Fruit fly (Drosophila melanogaster) whole organism, embryonic: ENCODE results near the gene Leash.

ENCODE experiments used
- Ada2b ChIP-seq: fragments of 200-800 bp; sonication (Bioruptor generic); IDR thresholded peaks from 2 replicates; pipeline ENCODE4 v1.3.6; 2022; ENCODE audit warnings: missing biosample characterization, missing genetic modification characterization
- CG10267 ChIP-seq: fragments of 200-800 bp; sonication (Bioruptor generic); optimal IDR thresholded peaks from 2 replicates; lab custom pipeline; 2018; ENCODE audit warnings: missing biosample characterization, mild to moderate bottlenecking, missing genetic modification characterization, moderate library complexity
- CG11247 ChIP-seq: fragments of 200-800 bp; sonication (Bioruptor generic); IDR thresholded peaks from 2 replicates; pipeline ENCODE4 v1.3.6; 2022; ENCODE audit warnings: missing biosample characterization, missing genetic modification characterization
- CG11560 ChIP-seq: fragments of 200-800 bp; sonication (Bioruptor generic); IDR thresholded peaks from 3 replicates; pipeline ENCODE4 v1.3.6; 2022; ENCODE audit warnings: missing biosample characterization, missing genetic modification characterization
- CG12769 ChIP-seq: fragments of 200-800 bp; sonication (Bioruptor generic); optimal IDR thresholded peaks from 2 replicates; lab custom pipeline; 2019; ENCODE audit warnings: missing biosample characterization, mild to moderate bottlenecking, missing genetic modification characterization, moderate library complexity
- CG1603 ChIP-seq: fragments of 200-800 bp; sonication (Bioruptor generic); optimal IDR thresholded peaks from 2 replicates; lab custom pipeline; 2019; ENCODE audit warnings: missing biosample characterization, mild to moderate bottlenecking, missing genetic modification characterization, moderate library complexity
- CG16779 ChIP-seq: fragments of 200-800 bp; sonication (Bioruptor generic); IDR thresholded peaks from 2 replicates; pipeline ENCODE4 v1.3.6; 2022; ENCODE audit warnings: missing biosample characterization, missing genetic modification characterization
- CG1792 ChIP-seq: fragments of 200-800 bp; sonication (Bioruptor generic); optimal IDR thresholded peaks from 2 replicates; lab custom pipeline; 2016; ENCODE audit warnings: missing biosample characterization, missing genetic modification characterization
- CG31224 ChIP-seq: fragments of 200-800 bp; sonication (Bioruptor generic); IDR thresholded peaks from 2 replicates; pipeline ENCODE4 v1.3.6; 2022; ENCODE audit warnings: missing biosample characterization, missing genetic modification characterization
- CG31441 ChIP-seq: fragments of 200-800 bp; sonication (Bioruptor generic); IDR thresholded peaks from 2 replicates; pipeline ENCODE4 v1.3.6; 2022; ENCODE audit warnings: missing biosample characterization, missing genetic modification characterization
- CG32767 ChIP-seq: fragments of 200-800 bp; sonication (Bioruptor generic); IDR thresholded peaks from 2 replicates; pipeline ENCODE4 v1.3.6; 2022; ENCODE audit warnings: missing biosample characterization, missing genetic modification characterization
- CG4404 ChIP-seq: fragments of 200-800 bp; sonication (Bioruptor generic); IDR thresholded peaks from 2 replicates; pipeline ENCODE4 v1.3.6; 2022; ENCODE audit warnings: missing biosample characterization, missing genetic modification characterization
- CG4854 ChIP-seq: fragments of 200-800 bp; sonication (Bioruptor generic); optimal IDR thresholded peaks from 2 replicates; lab custom pipeline; 2016; ENCODE audit warnings: missing biosample characterization, missing genetic modification characterization, inconsistent platforms
- CG7556 ChIP-seq: fragments of 200-800 bp; sonication (Bioruptor generic); optimal IDR thresholded peaks from 2 replicates; lab custom pipeline; 2017; ENCODE audit warnings: missing biosample characterization, mild to moderate bottlenecking, missing genetic modification characterization
- CG7963 ChIP-seq: fragments of 200-800 bp; sonication (Bioruptor generic); IDR thresholded peaks from 3 replicates; pipeline ENCODE4 v1.3.6; 2022; ENCODE audit warnings: missing biosample characterization, missing genetic modification characterization; ENCODE audit not compliant: partially characterized antibody
- CG8290 ChIP-seq, 3 experiments: fragments of 200-800 bp; sonication (Bioruptor generic); optimal IDR thresholded peaks; 2 replicates each; lab custom pipeline; 2016 to 2019; ENCODE audit warnings: missing biosample characterization in 3 of 3, missing genetic modification characterization in 3 of 3, mild to moderate bottlenecking in 2 of 3, moderate library complexity in 1 of 3
- CG8478 ChIP-seq: fragments of >200 bp; optimal IDR thresholded peaks from 2 replicates; lab custom pipeline; 2018
- CG9437 ChIP-seq: fragments of 200-800 bp; sonication (Bioruptor generic); optimal IDR thresholded peaks from 2 replicates; lab custom pipeline; 2018; ENCODE audit warnings: missing biosample characterization, mild to moderate bottlenecking, missing genetic modification characterization
- CG9727 ChIP-seq: fragments of 200-800 bp; sonication (Bioruptor generic); optimal IDR thresholded peaks from 3 replicates; lab custom pipeline; 2017; ENCODE audit warnings: missing biosample characterization, mild to moderate bottlenecking, missing genetic modification characterization
- CoRest ChIP-seq: fragments of 200-800 bp; sonication (Bioruptor generic); optimal IDR thresholded peaks from 3 replicates; lab custom pipeline; 2018; ENCODE audit warnings: missing biosample characterization, mild to moderate bottlenecking, missing genetic modification characterization, moderate library complexity
- Eip74EF ChIP-seq, 2 experiments: fragments of 200-800 bp in 1 of 2; fragments of >200 bp in 1 of 2; sonication (Bioruptor generic) in 1 of 2; optimal IDR thresholded peaks; 2 replicates each; lab custom pipeline; 2017 to 2019; ENCODE audit warnings: missing biosample characterization in 2 of 2, missing genetic modification characterization in 2 of 2, mild to moderate bottlenecking in 1 of 2, moderate library complexity in 1 of 2
- Fer1 ChIP-seq: fragments of 200-800 bp; sonication (Bioruptor generic); optimal IDR thresholded peaks from 2 replicates; lab custom pipeline; 2017; ENCODE audit warnings: missing biosample characterization, mild to moderate bottlenecking, missing genetic modification characterization
- GATAe ChIP-seq: fragments of 200-800 bp; sonication (Bioruptor generic); conservative IDR thresholded peaks from 2 replicates; pipeline ENCODE4 v1.3.6; 2022; ENCODE audit warnings: missing biosample characterization, missing genetic modification characterization
- Hr78 ChIP-seq, 2 experiments: fragments of 200-800 bp in 1 of 2; fragments of >200 bp in 1 of 2; sonication (Bioruptor generic) in 1 of 2; optimal IDR thresholded peaks; 2 replicates each; lab custom pipeline; 2017 to 2019; ENCODE audit warnings: missing biosample characterization in 2 of 2, missing genetic modification characterization in 2 of 2, mild to moderate bottlenecking in 1 of 2, moderate library complexity in 1 of 2
- Jarid2 ChIP-seq: fragments of 200-800 bp; sonication (Bioruptor generic); optimal IDR thresholded peaks from 3 replicates; lab custom pipeline; 2017; ENCODE audit warnings: mild to moderate bottlenecking, missing biosample characterization, missing genetic modification reagents, missing genetic modification characterization
- Lim3 ChIP-seq: fragments of 200-800 bp; sonication (Bioruptor generic); IDR thresholded peaks from 2 replicates; pipeline ENCODE4 v1.3.6; 2022; ENCODE audit warnings: missing biosample characterization, missing genetic modification characterization
- Nf-YC ChIP-seq: fragments of 200-800 bp; optimal IDR thresholded peaks from 3 replicates; lab custom pipeline; 2019; ENCODE audit warnings: missing biosample characterization, mild to moderate bottlenecking, missing genetic modification characterization, moderate library complexity
- PHDP ChIP-seq: fragments of 200-800 bp; sonication (Bioruptor generic); optimal IDR thresholded peaks from 3 replicates; lab custom pipeline; 2018; ENCODE audit warnings: missing biosample characterization, mild to moderate bottlenecking, missing genetic modification characterization, moderate library complexity
- Ravus ChIP-seq: fragments of 200-800 bp; sonication (Bioruptor generic); IDR thresholded peaks from 2 replicates; pipeline ENCODE4 v1.3.6; 2022; ENCODE audit warnings: missing biosample characterization, missing genetic modification characterization
- Sin3A ChIP-seq: fragments of >200 bp; optimal IDR thresholded peaks from 2 replicates; lab custom pipeline; 2018
- Sry-β ChIP-seq: fragments of 200-800 bp; sonication (Bioruptor generic); optimal IDR thresholded peaks from 2 replicates; lab custom pipeline; 2018; ENCODE audit warnings: missing biosample characterization, mild to moderate bottlenecking, missing genetic modification characterization, moderate library complexity
- ap ChIP-seq: fragments of 200-800 bp; sonication (Bioruptor generic); IDR thresholded peaks from 2 replicates; pipeline ENCODE4 v1.3.6; 2022; ENCODE audit warnings: missing biosample characterization, missing genetic modification characterization
- cg ChIP-seq: fragments of 200-800 bp; sonication (Bioruptor generic); optimal IDR thresholded peaks from 3 replicates; lab custom pipeline; 2019; ENCODE audit warnings: missing biosample characterization, mild to moderate bottlenecking, missing genetic modification characterization, moderate library complexity
- da ChIP-seq: fragments of 200-800 bp; sonication (Bioruptor generic); optimal IDR thresholded peaks from 2 replicates; lab custom pipeline; 2016; ENCODE audit warnings: missing biosample characterization, missing genetic modification characterization
- ems ChIP-seq: fragments of 200-800 bp; sonication (Bioruptor generic); optimal IDR thresholded peaks from 3 replicates; lab custom pipeline; 2016; ENCODE audit warnings: missing biosample characterization, missing genetic modification characterization
- hb ChIP-seq: fragments of 200-800 bp; sonication (Bioruptor generic); IDR thresholded peaks from 3 replicates; pipeline ENCODE4 v1.3.6; 2022; ENCODE audit warnings: missing biosample characterization, missing genetic modification characterization; ENCODE audit not compliant: partially characterized antibody
- hbn ChIP-seq: fragments of 200-800 bp; sonication (Bioruptor generic); IDR thresholded peaks from 2 replicates; pipeline ENCODE4 v1.3.6; 2022; ENCODE audit warnings: missing biosample characterization, missing genetic modification characterization; ENCODE audit not compliant: partially characterized antibody
- hkb ChIP-seq, 2 experiments: fragments of 200-800 bp in 1 of 2; fragments of >200 bp in 1 of 2; sonication (Bioruptor generic) in 1 of 2; IDR thresholded peaks in 1 of 2; optimal IDR thresholded peaks in 1 of 2; 2 replicates each; pipeline versions ENCODE4 v1.3.6 to Lab custom; 2017 to 2022; ENCODE audit warnings: missing biosample characterization in 1 of 2, missing genetic modification characterization in 1 of 2
- klu ChIP-seq: fragments of 200-800 bp; sonication (Bioruptor generic); IDR thresholded peaks from 2 replicates; pipeline ENCODE4 v1.3.6; 2022; ENCODE audit warnings: missing biosample characterization, missing genetic modification characterization
- phol ChIP-seq: fragments of 200-800 bp; sonication (Bioruptor generic); optimal IDR thresholded peaks from 3 replicates; lab custom pipeline; 2018; ENCODE audit warnings: missing biosample characterization, mild to moderate bottlenecking, missing genetic modification characterization, moderate library complexity
- pum ChIP-seq: fragments of 200-800 bp; sonication (Bioruptor generic); optimal IDR thresholded peaks from 2 replicates; lab custom pipeline; 2016; ENCODE audit warnings: missing biosample characterization, missing genetic modification characterization
- sc ChIP-seq, 3 experiments: fragments of >200 bp in 2 of 3; fragments of 200-800 bp in 1 of 3; sonication (Bioruptor generic) in 1 of 3; optimal IDR thresholded peaks; 2 replicates in 2 of 3; 3 replicates in 1 of 3; lab custom pipeline; 2017; ENCODE audit warnings: mild to moderate bottlenecking in 1 of 3, missing biosample characterization in 1 of 3, missing genetic modification characterization in 1 of 3, missing genetic modification reagents in 1 of 3
- sisA ChIP-seq: fragments of 200-800 bp; sonication (Bioruptor generic); IDR thresholded peaks from 2 replicates; pipeline ENCODE4 v1.3.6; 2022; ENCODE audit warnings: missing biosample characterization, missing genetic modification characterization
- sna ChIP-seq: fragments of 200-800 bp; sonication (Bioruptor generic); IDR thresholded peaks from 2 replicates; pipeline ENCODE4 v1.3.6; 2022; ENCODE audit warnings: missing biosample characterization, missing genetic modification characterization; ENCODE audit not compliant: partially characterized antibody
- so ChIP-seq: fragments of 200-800 bp; sonication (Bioruptor generic); IDR thresholded peaks from 3 replicates; pipeline ENCODE4 v1.3.6; 2022; ENCODE audit warnings: missing biosample characterization, missing genetic modification characterization
- toy ChIP-seq: fragments of 200-800 bp; sonication (Bioruptor generic); IDR thresholded peaks from 2 replicates; pipeline ENCODE4 v1.3.6; 2022; ENCODE audit warnings: missing biosample characterization, missing genetic modification characterization
- yki ChIP-seq: fragments of >200 bp; optimal IDR thresholded peaks from 3 replicates; lab custom pipeline; 2018

Gene Leash

DNA sequence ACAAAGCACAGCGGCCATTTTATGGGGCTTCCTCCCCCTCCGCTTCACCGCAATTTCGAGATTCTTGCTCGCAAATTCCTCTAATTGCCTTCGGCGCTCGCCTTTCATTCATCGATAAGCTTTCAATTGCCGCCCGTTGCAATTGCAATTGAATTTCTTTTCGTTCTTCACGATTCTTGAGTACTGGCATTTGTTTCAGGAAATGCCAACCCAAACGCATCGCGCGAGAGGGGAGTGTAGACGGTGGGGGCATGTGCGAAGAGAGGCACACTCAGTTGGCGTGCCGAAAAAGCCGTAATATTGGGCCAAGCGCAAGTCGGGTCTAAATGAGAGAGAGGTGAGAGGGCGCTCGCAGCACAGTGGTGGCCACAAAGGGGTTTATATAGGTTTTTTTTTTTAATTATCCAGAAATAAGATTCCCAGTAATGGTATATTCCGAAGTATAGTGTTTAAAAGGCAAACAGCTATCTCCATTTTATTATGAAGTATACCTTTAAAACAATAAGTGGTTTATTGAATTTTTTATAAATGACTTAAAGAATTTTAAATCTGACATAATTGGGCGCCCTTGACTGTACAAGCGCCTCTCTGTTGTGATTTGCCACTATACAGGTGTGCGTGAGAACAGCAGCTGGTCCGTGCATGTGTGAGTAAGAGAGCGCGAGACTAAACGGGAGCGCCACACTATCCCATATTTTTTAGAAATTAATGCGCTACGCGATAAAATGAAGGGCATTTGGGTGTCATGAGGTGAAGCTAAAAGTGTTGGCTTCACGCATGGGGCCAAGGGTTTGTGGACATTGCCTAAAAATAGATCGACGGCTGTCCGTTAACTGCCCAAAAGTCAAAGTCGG lies 1.3 kb downstream of the Leash start (continued):
- 0 out of 2 replicates have a peak, but pooled peaks have one; percentile 8 for TF ChIP-seq CG16779 (GFP tag; lab: Robert Waterston, UW)
- TF ChIP-seq CG8290 (GFP tag; optimal IDR thresholded peaks at IDR 0.05; lab: Kevin White, UChicago), result peak; percentile 42
- peak in 1 of 2 experiments; percentile 80 for TF ChIP-seq CG8290 (tag; optimal IDR thresholded peaks at IDR 0.05; lab: Kevin White, UChicago)
- TF ChIP-seq CG8478, result no peak
- TF ChIP-seq CG11560, result peak; percentile 75; the same call in 2 of the 3 replicates
- peak; percentile 93 for TF ChIP-seq CG31441 (GFP tag; lab: Robert Waterston, UW)
- TF ChIP-seq PHDP (tag; lab: Kevin White, UChicago), result peak; percentile 95
- TF ChIP-seq CG9727, result peak; percentile 89
- peak; percentile 95 for TF ChIP-seq CG7556 (GFP tag; lab: Kevin White, UChicago)
- TF ChIP-seq Eip74EF (GFP tag; optimal IDR thresholded peaks at IDR 0.05; lab: Kevin White, UChicago), result peak in 1 of 2 experiments; percentile 89
- no peak for TF ChIP-seq hbn (GFP tag; lab: Robert Waterston, UW)
- TF ChIP-seq Lim3, result peak; percentile 56
- TF ChIP-seq CG9437 (GFP tag; lab: Kevin White, UChicago), result peak; percentile 85
- TF ChIP-seq Nf-YC (tag; lab: Kevin White, UChicago), result peak; percentile 80
- peak; percentile 55 for TF ChIP-seq CG4854
- peak; percentile 73 for TF ChIP-seq CG4404 (GFP tag; lab: Robert Waterston, UW)
- TF ChIP-seq Jarid2 (GFP tag; lab: Kevin White, UChicago), result peak; percentile 67
- no peak for TF ChIP-seq hkb (optimal IDR thresholded peaks at IDR 0.05; lab: Kevin White, UChicago)
- TF ChIP-seq hkb (GFP tag; IDR thresholded peaks at IDR 0.05; lab: Robert Waterston, UW), result peak; percentile 91
- TF ChIP-seq phol (tag; lab: Kevin White, UChicago), result peak; percentile 84
- TF ChIP-seq CG11247 (GFP tag; lab: Robert Waterston, UW), result peak; percentile 76
- peak; percentile 84 for TF ChIP-seq CG31224 (GFP tag; lab: Robert Waterston, UW)
- peak; percentile 64 for TF ChIP-seq da (GFP tag; lab: Kevin White, UChicago)
- no peak for TF ChIP-seq sna (GFP tag; lab: Robert Waterston, UW)
- TF ChIP-seq CG12769 (tag; lab: Kevin White, UChicago), result peak; percentile 98
- TF ChIP-seq Hr78 (GFP tag; optimal IDR thresholded peaks at IDR 0.05; lab: Kevin White, UChicago), result peak in 1 of 2 experiments; percentile 92
- no peak for TF ChIP-seq hb
- TF ChIP-seq ems (GFP tag; lab: Kevin White, UChicago), result peak; percentile 92
- peak; percentile 16 for TF ChIP-seq Sry-β
- peak; percentile 58 for TF ChIP-seq Ravus (GFP tag; lab: Robert Waterston, UW)
- peak; percentile 82 for TF ChIP-seq pum
- peak; percentile 76 for TF ChIP-seq sisA (GFP tag; lab: Robert Waterston, UW)
- peak; percentile 85 for TF ChIP-seq Ada2b (GFP tag; lab: Robert Waterston, UW)
- TF ChIP-seq sc (optimal IDR thresholded peaks at IDR 0.05; lab: Kevin White, UChicago), result no peak
- peak; percentile 75 for TF ChIP-seq sc (GFP tag; optimal IDR thresholded peaks at IDR 0.05; lab: Kevin White, UChicago)
- TF ChIP-seq CG7963 (GFP tag; lab: Robert Waterston, UW), result no peak
- TF ChIP-seq Fer1 (GFP tag; lab: Kevin White, UChicago), result peak; percentile 97
- peak; percentile 72 for TF ChIP-seq CG1792 (GFP tag; lab: Kevin White, UChicago)
- peak; percentile 77 for TF ChIP-seq ap (GFP tag; lab: Robert Waterston, UW)
- peak; percentile 53 for TF ChIP-seq CG1603
- peak; percentile 88; the same call in 2 of the 3 replicates for TF ChIP-seq so (GFP tag; lab: Robert Waterston, UW)
- TF ChIP-seq yki (lab: Kevin White, UChicago), result peak; percentile 55
- peak; percentile 95 for TF ChIP-seq CoRest (tag; lab: Kevin White, UChicago)
- no peak for TF ChIP-seq Sin3A
- TF ChIP-seq CG10267 (tag; lab: Kevin White, UChicago), result peak; percentile 85
- TF ChIP-seq CG32767 (GFP tag; lab: Robert Waterston, UW), result peak; percentile 84
- no peak for TF ChIP-seq toy
- TF ChIP-seq GATAe (GFP tag; lab: Robert Waterston, UW), result peak; percentile 69
- TF ChIP-seq klu (GFP tag; lab: Robert Waterston, UW), result peak; percentile 77; the same call in 1 of the 2 replicates
- peak; percentile 93 for TF ChIP-seq cg (GFP tag; lab: Kevin White, UChicago)
